Worm (Caenorhabditis elegans) whole organism, young adult: ENCODE data around the gene npr-20.

Experiments used
- F10E7.11 ChIP-seq: sonication (generic microtip); optimal IDR thresholded peaks from 2 replicates; lab custom pipeline; 2017; ENCODE audit warnings: mild to moderate bottlenecking, missing genetic modification characterization, moderate library complexity, missing compliant biosample characterization
- F22D6.2 ChIP-seq: sonication (generic microtip); optimal IDR thresholded peaks from 2 replicates; lab custom pipeline; 2016; ENCODE audit warnings: mild to moderate bottlenecking, missing genetic modification characterization, missing compliant biosample characterization
- ama-1 ChIP-seq, 3 experiments: fragments of 150-350 bp in 1 of 3; sonication (generic microtip) in 2 of 3; optimal IDR thresholded peaks; 2 replicates each; lab custom pipeline; 2014 to 2018; ENCODE audit warnings: missing biosample characterization in 2 of 3, missing genetic modification characterization in 2 of 3, missing genetic modification reagents in 2 of 3
- dpl-1 ChIP-seq: fragments of 150-350 bp; optimal IDR thresholded peaks from 2 replicates; lab custom pipeline; 2014; ENCODE audit warnings: missing biosample characterization, missing genetic modification reagents, missing genetic modification characterization
- lin-35 ChIP-seq, 3 experiments: fragments of 150-350 bp in 2 of 3; sonication (generic microtip) in 1 of 3; optimal IDR thresholded peaks; 2 replicates each; lab custom pipeline; 2014 to 2018; ENCODE audit warnings: missing biosample characterization in 3 of 3, missing genetic modification characterization in 3 of 3, missing genetic modification reagents in 3 of 3
- lir-1 ChIP-seq: fragments of 200-800 bp; sonication (Bioruptor generic); conservative IDR thresholded peaks from 2 replicates; pipeline ENCODE4 v1.3.6; 2022; ENCODE audit warnings: missing genetic modification reagents, missing genetic modification characterization, missing compliant biosample characterization
- madf-10 ChIP-seq: sonication (generic microtip); optimal IDR thresholded peaks from 2 replicates; lab custom pipeline; 2016; ENCODE audit warnings: mild to moderate bottlenecking, missing genetic modification characterization, missing compliant biosample characterization
- mxl-1 ChIP-seq: sonication (generic microtip); optimal IDR thresholded peaks from 2 replicates; lab custom pipeline; 2016; ENCODE audit warnings: missing genetic modification characterization, missing compliant biosample characterization
- somi-1 ChIP-seq: fragments of 200-800 bp; sonication (Bioruptor generic); optimal IDR thresholded peaks from 2 replicates; lab custom pipeline; 2018; ENCODE audit warnings: mild to moderate bottlenecking, missing genetic modification characterization, missing compliant biosample characterization
- unc-62 ChIP-seq: fragments of 150-350 bp; optimal IDR thresholded peaks from 2 replicates; lab custom pipeline; 2014; ENCODE audit warnings: missing biosample characterization, missing genetic modification reagents, missing genetic modification characterization

DNA sequence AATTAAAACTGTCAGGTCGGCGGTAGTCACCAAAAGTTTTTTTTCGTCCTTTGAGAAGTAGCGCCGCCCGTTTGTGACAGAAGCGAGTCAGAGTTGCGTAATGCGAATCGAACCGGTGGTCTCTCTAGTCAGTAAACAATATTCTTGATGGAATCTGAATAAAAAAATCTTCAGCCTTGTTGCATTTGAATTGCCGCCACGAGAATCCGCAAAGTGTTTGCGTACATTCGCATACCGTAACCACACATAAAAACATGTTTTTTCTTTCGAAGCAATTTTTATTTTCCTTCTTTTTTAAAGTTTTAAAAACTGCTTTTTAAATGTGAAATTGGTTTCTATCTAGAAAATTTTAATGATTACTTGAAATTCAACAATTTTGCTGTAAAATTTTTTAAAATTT is 26.1 kb upstream of the npr-20 start:
- TF ChIP-seq dpl-1 (GFP tag; lab: Kevin White, UChicago) (peak; percentile 35), lin-35 (GFP tag; optimal IDR thresholded peaks at IDR 0.05; lab: Kevin White, UChicago) (no peak), madf-10 (no peak), unc-62 (GFP tag; lab: Kevin White, UChicago) (no peak), lir-1 (GFP tag; lab: Robert Waterston, UW) (no peak), ama-1 (optimal IDR thresholded peaks at IDR 0.05; lab: Kevin White, UChicago) (no peak), ama-1 (GFP tag; optimal IDR thresholded peaks at IDR 0.05; lab: Kevin White, UChicago) (no peak), somi-1 (no peak), F22D6.2 (no peak), F10E7.11 (no peak), mxl-1 (no peak)
